Worm (Caenorhabditis elegans) whole organism, mixed stage, embryonic: ENCODE measurements around the gene sri-18.

ENCODE experiments used
- M03D4.4 ChIP-seq: sonication (generic microtip); optimal IDR thresholded peaks from 2 replicates; lab custom pipeline; 2017; ENCODE audit warnings: mild to moderate bottlenecking, missing genetic modification characterization, missing compliant biosample characterization
- bed-3 ChIP-seq: fragments of 200-800 bp; sonication (Bioruptor generic); optimal IDR thresholded peaks from 3 replicates; lab custom pipeline; 2018; ENCODE audit warnings: mild to moderate bottlenecking, missing genetic modification characterization, moderate library complexity, missing compliant biosample characterization
- blmp-1 ChIP-seq: fragments of 150-350 bp; optimal IDR thresholded peaks from 2 replicates; lab custom pipeline; 2014; ENCODE audit warnings: missing biosample characterization, missing genetic modification characterization
- ceh-39 ChIP-seq: fragments of 150-350 bp; optimal IDR thresholded peaks from 2 replicates; lab custom pipeline; 2014; ENCODE audit warnings: missing biosample characterization, missing genetic modification characterization
- ceh-43 ChIP-seq: fragments of 200-800 bp; sonication (Bioruptor generic); optimal IDR thresholded peaks from 2 replicates; lab custom pipeline; 2018; ENCODE audit warnings: mild to moderate bottlenecking, missing genetic modification characterization, moderate library complexity, missing compliant biosample characterization
- ceh-83 ChIP-seq: fragments of 200-800 bp; sonication (Bioruptor generic); optimal IDR thresholded peaks from 2 replicates; lab custom pipeline; 2018; ENCODE audit warnings: mild to moderate bottlenecking, missing genetic modification characterization, missing compliant biosample characterization
- ces-1 ChIP-seq: fragments of 150-350 bp; optimal IDR thresholded peaks from 2 replicates; lab custom pipeline; 2014; ENCODE audit warnings: missing biosample characterization, missing genetic modification reagents, missing genetic modification characterization
- drap-1 ChIP-seq: fragments of 200-800 bp; sonication (Bioruptor generic); optimal IDR thresholded peaks from 3 replicates; lab custom pipeline; 2018; ENCODE audit warnings: mild to moderate bottlenecking, missing genetic modification characterization, missing compliant biosample characterization
- elt-3 ChIP-seq: fragments of 150-350 bp; optimal IDR thresholded peaks from 2 replicates; lab custom pipeline; 2014; ENCODE audit warnings: missing biosample characterization, missing genetic modification characterization
- flh-1 ChIP-seq: fragments of 200-800 bp; sonication (Bioruptor generic); optimal IDR thresholded peaks from 2 replicates; lab custom pipeline; 2018; ENCODE audit warnings: mild to moderate bottlenecking, missing genetic modification characterization, moderate library complexity, missing compliant biosample characterization
- ham-2 ChIP-seq: fragments of 200-800 bp; sonication (Bioruptor generic); optimal IDR thresholded peaks from 2 replicates; lab custom pipeline; 2018; ENCODE audit warnings: mild to moderate bottlenecking, missing genetic modification characterization, missing compliant biosample characterization
- hlh-1 ChIP-seq: fragments of 150-350 bp; optimal IDR thresholded peaks from 2 replicates; lab custom pipeline; 2014; ENCODE audit warnings: missing biosample characterization, missing genetic modification reagents, missing genetic modification characterization
- lin-13 ChIP-seq: fragments of 150-350 bp; optimal IDR thresholded peaks from 2 replicates; lab custom pipeline; 2014; ENCODE audit warnings: missing biosample characterization, missing genetic modification characterization
- lin-32 ChIP-seq: fragments of 200-800 bp; sonication (Bioruptor generic); optimal IDR thresholded peaks from 2 replicates; lab custom pipeline; 2018; ENCODE audit warnings: mild to moderate bottlenecking, missing genetic modification characterization, missing compliant biosample characterization
- lsy-2 ChIP-seq: fragments of 150-350 bp; optimal IDR thresholded peaks from 2 replicates; lab custom pipeline; 2014; ENCODE audit warnings: missing biosample characterization, missing genetic modification characterization
- mab-5 ChIP-seq: fragments of 150-350 bp; optimal IDR thresholded peaks from 2 replicates; lab custom pipeline; 2014; ENCODE audit warnings: missing biosample characterization, missing genetic modification characterization
- mep-1 ChIP-seq: fragments of 150-350 bp; optimal IDR thresholded peaks from 2 replicates; lab custom pipeline; 2017; ENCODE audit warnings: missing biosample characterization, missing genetic modification reagents, missing genetic modification characterization, inconsistent platforms
- mls-2 ChIP-seq: sonication (generic microtip); optimal IDR thresholded peaks from 2 replicates; lab custom pipeline; 2016; ENCODE audit warnings: mild to moderate bottlenecking, missing genetic modification characterization, moderate library complexity, missing compliant biosample characterization
- nhr-12 ChIP-seq: fragments of 150-350 bp; optimal IDR thresholded peaks from 2 replicates; lab custom pipeline; 2014; ENCODE audit warnings: missing biosample characterization, missing genetic modification characterization
- nhr-2 ChIP-seq: fragments of 150-350 bp; optimal IDR thresholded peaks from 2 replicates; lab custom pipeline; 2014; ENCODE audit warnings: missing biosample characterization, missing genetic modification characterization
- nhr-237 ChIP-seq: fragments of 150-350 bp; optimal IDR thresholded peaks from 2 replicates; lab custom pipeline; 2014; ENCODE audit warnings: missing biosample characterization, missing genetic modification characterization
- nhr-28 ChIP-seq: fragments of 150-350 bp; optimal IDR thresholded peaks from 2 replicates; lab custom pipeline; 2014; ENCODE audit warnings: missing biosample characterization, missing genetic modification characterization
- nhr-76 ChIP-seq: sonication (generic microtip); optimal IDR thresholded peaks from 2 replicates; lab custom pipeline; 2017; ENCODE audit warnings: missing biosample characterization, missing genetic modification characterization
- pha-4 ChIP-seq: fragments of 150-350 bp; optimal IDR thresholded peaks from 2 replicates; lab custom pipeline; 2018; ENCODE audit warnings: missing biosample characterization, missing genetic modification reagents, missing genetic modification characterization
- sem-2 ChIP-seq: fragments of 200-800 bp; sonication (Bioruptor generic); optimal IDR thresholded peaks from 2 replicates; lab custom pipeline; 2018; ENCODE audit warnings: mild to moderate bottlenecking, missing genetic modification characterization, missing compliant biosample characterization
- snpc-4 ChIP-seq: fragments of 150-350 bp; optimal IDR thresholded peaks from 2 replicates; lab custom pipeline; 2014; ENCODE audit warnings: missing biosample characterization, missing genetic modification characterization
- sptf-1 ChIP-seq: sonication (generic microtip); optimal IDR thresholded peaks from 2 replicates; lab custom pipeline; 2017; ENCODE audit warnings: mild to moderate bottlenecking, missing genetic modification characterization, moderate library complexity, missing compliant biosample characterization
- unc-39 ChIP-seq: fragments of 150-350 bp; optimal IDR thresholded peaks from 2 replicates; lab custom pipeline; 2014; ENCODE audit warnings: missing biosample characterization, missing genetic modification characterization
- unc-62 ChIP-seq: fragments of 150-350 bp; optimal IDR thresholded peaks from 2 replicates; lab custom pipeline; 2014; ENCODE audit warnings: missing biosample characterization, missing genetic modification reagents, missing genetic modification characterization
- zip-8 ChIP-seq: fragments of 150-350 bp; optimal IDR thresholded peaks from 2 replicates; lab custom pipeline; 2014; ENCODE audit warnings: missing biosample characterization, missing genetic modification characterization
- ztf-11 ChIP-seq: fragments of 150-350 bp; optimal IDR thresholded peaks from 2 replicates; lab custom pipeline; 2014; ENCODE audit warnings: missing biosample characterization, missing genetic modification characterization

The sri-18 gene

DNA sequence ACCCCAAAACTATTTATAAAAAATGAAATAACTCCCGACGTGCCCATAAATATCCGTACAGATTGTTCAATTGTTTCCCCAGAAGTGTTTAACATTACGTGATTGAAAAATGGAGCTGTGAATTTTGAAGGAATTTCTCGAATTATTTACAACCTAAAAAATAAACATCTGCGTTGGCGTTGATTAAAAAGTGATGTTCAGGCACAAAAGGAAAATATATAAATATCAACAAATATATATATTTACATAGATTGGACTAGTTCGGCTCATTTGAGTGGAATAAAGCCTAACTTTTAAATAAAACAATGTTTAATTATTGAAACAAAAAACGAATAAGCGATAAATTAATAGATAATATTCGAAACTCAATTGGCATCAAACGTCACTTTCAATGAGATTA, at the start of gene sri-18:
sri-18 (minus strand) TSS at position 101 of the 400 bp plus-strand sequence.
- TF ChIP-seq ceh-43, result no peak
- TF ChIP-seq unc-62 (GFP tag; lab: Kevin White, UChicago), result no peak
- TF ChIP-seq lin-13 (tag; lab: Kevin White, UChicago), result no peak
- no peak for TF ChIP-seq ceh-39 (tag; lab: Kevin White, UChicago)
- TF ChIP-seq drap-1, result no peak
- no peak for TF ChIP-seq pha-4
- TF ChIP-seq lin-32 (GFP tag; lab: Kevin White, UChicago), result no peak
- no peak for TF ChIP-seq lsy-2 (tag; lab: Kevin White, UChicago)
- no peak for TF ChIP-seq hlh-1
- TF ChIP-seq nhr-237 (tag; lab: Kevin White, UChicago), result no peak
- TF ChIP-seq mab-5 (tag; lab: Kevin White, UChicago), result no peak
- TF ChIP-seq sem-2 (GFP tag; lab: Kevin White, UChicago), result no peak
- TF ChIP-seq ces-1 (GFP tag; lab: Kevin White, UChicago), result no peak
- TF ChIP-seq blmp-1, result no peak
- TF ChIP-seq elt-3 (tag; lab: Kevin White, UChicago), result no peak
- no peak for TF ChIP-seq M03D4.4 (tag; lab: Kevin White, UChicago)
- no peak for TF ChIP-seq unc-39 (tag; lab: Kevin White, UChicago)

DNA sequence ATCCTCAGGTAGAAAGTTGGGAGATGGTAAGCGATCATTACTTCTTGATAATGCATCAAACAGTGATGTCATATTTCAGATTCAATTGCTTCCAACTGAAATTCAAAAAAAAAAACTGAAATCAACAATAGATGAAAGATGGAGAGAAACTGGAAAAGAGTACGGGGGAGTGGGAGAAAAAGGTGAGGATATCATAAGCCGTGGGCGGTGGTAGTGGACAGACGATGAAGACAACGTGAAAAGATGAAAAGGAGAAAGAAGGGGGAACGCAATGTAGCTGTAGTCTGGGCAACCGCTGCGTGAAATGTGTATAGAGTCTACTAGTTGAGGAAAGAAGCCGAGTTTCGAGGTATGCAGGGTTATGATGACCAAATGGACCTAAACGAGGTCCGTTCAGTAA, 46.9 kb upstream of the sri-18 start, which contains the start of gene che-12:
che-12 (minus strand) TSS at position 101 of the 400 bp plus-strand sequence.
- TF ChIP-seq nhr-28, result no peak
- no peak for TF ChIP-seq unc-62 (GFP tag; lab: Kevin White, UChicago)
- no peak for TF ChIP-seq sptf-1 (tag; lab: Kevin White, UChicago)
- no peak for TF ChIP-seq ham-2 (GFP tag; lab: Kevin White, UChicago)
- no peak for TF ChIP-seq bed-3 (GFP tag; lab: Kevin White, UChicago)
- no peak for TF ChIP-seq nhr-76 (tag; lab: Kevin White, UChicago)
- TF ChIP-seq pha-4, result no peak
- TF ChIP-seq ceh-39 (tag; lab: Kevin White, UChicago), result no peak
- no peak for TF ChIP-seq nhr-237 (tag; lab: Kevin White, UChicago)
- TF ChIP-seq lin-32 (GFP tag; lab: Kevin White, UChicago), result no peak
- no peak for TF ChIP-seq unc-39 (tag; lab: Kevin White, UChicago)
- no peak for TF ChIP-seq mep-1 (tag; lab: Kevin White, UChicago)

DNA sequence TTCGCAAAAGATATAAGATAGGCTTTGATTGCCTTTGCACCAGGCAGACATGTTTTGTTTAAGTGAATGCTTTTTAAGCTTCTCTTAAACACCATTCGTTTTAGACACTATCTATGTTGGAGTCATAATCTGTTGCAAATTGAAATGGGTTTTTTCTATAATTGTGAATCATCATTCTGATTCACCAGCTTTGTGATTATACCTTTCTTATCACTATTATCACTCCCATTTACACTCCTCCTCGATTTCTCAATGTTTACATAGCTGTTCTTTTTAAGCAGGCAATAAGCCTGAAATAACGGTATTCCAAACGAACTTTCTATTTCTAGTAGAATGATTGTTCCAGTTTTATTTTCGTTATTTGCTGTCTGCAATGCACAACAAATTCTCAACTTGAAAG, 36.7 kb upstream of the sri-18 start, which contains the start of gene B0024.4:
B0024.4 (plus strand) TSS at position 301 of the 400 bp plus-strand sequence.
- TF ChIP-seq unc-39 (tag; lab: Kevin White, UChicago), result no peak
- TF ChIP-seq lin-13 (tag; lab: Kevin White, UChicago), result no peak
- TF ChIP-seq blmp-1, result no peak
- no peak for TF ChIP-seq sptf-1 (tag; lab: Kevin White, UChicago)
- no peak for TF ChIP-seq lin-32 (GFP tag; lab: Kevin White, UChicago)
- no peak for TF ChIP-seq nhr-12 (tag; lab: Kevin White, UChicago)
- TF ChIP-seq snpc-4 (tag; lab: Kevin White, UChicago), result no peak
- no peak for TF ChIP-seq ceh-83
- TF ChIP-seq mab-5 (tag; lab: Kevin White, UChicago), result no peak
- TF ChIP-seq M03D4.4 (tag; lab: Kevin White, UChicago), result no peak
- TF ChIP-seq sem-2 (GFP tag; lab: Kevin White, UChicago), result no peak
- TF ChIP-seq ztf-11 (tag; lab: Kevin White, UChicago), result no peak
- TF ChIP-seq zip-8 (tag; lab: Kevin White, UChicago), result no peak
- no peak for TF ChIP-seq mls-2 (tag; lab: Kevin White, UChicago)

DNA sequence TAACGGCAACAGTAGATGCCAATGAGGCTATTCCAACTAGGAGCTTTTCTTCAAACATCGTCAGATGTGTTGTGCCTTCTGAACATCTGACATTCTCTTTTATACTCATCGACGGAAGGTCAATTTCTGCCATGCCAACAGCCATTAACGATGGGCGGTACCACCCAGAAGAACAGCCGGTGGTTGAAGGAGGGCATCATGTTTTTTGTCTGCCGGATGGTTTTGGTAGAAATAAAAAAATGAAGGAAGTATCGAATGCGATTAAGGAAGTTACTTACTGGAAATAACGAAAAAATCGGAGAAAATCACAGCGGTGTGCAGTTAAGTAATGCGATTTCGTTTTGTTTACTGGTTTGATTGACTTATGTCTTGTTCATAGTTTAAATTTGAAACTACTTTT, 34.2 kb upstream of the sri-18 start, which contains the start of gene col-150:
col-150 (minus strand) TSS at position 101 of the 400 bp plus-strand sequence.
- no peak for TF ChIP-seq mep-1 (tag; lab: Kevin White, UChicago)
- TF ChIP-seq lin-32 (GFP tag; lab: Kevin White, UChicago), result no peak
- no peak for TF ChIP-seq snpc-4 (tag; lab: Kevin White, UChicago)
- TF ChIP-seq sptf-1 (tag; lab: Kevin White, UChicago), result no peak
- TF ChIP-seq nhr-2, result no peak
- no peak for TF ChIP-seq lsy-2 (tag; lab: Kevin White, UChicago)
- TF ChIP-seq pha-4, result no peak
- TF ChIP-seq zip-8 (tag; lab: Kevin White, UChicago), result no peak
- TF ChIP-seq lin-13 (tag; lab: Kevin White, UChicago), result no peak
- TF ChIP-seq ztf-11 (tag; lab: Kevin White, UChicago), result no peak
- TF ChIP-seq mab-5 (tag; lab: Kevin White, UChicago), result no peak
- no peak for TF ChIP-seq unc-62 (GFP tag; lab: Kevin White, UChicago)
- TF ChIP-seq nhr-76 (tag; lab: Kevin White, UChicago), result no peak

DNA sequence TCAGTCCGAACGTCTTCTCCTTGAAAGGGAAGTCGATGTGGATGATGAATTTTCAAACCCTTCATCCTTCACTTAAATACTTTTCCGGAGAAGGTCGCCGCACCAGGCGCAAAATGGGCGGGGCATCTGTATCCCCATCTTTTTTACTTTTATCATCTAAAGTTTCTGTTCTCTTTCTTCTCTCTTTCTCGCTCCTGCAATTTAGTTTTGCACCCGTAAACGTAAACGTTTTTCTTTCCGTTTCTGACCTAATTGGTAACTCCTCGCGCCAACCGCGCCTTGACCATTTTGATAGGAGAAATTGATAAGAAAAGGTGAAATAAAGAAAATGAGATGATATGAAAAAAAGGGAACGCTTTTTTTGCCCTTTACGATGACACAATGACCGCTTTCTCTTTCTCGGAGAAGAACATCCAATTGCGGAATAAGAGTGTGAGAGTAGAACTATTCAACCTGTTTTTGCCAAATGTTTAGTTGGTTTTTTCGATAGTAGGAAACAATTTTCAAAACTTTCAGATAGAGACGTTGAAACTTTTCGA, 32.5 kb upstream of the sri-18 start, which contains the start of gene col-149:
col-149 (minus strand) TSS at position 51 of the 539 bp plus-strand sequence.
- TF ChIP-seq ceh-39 (tag; lab: Kevin White, UChicago), result no peak
- TF ChIP-seq mep-1 (tag; lab: Kevin White, UChicago), result no peak
- no peak for TF ChIP-seq flh-1 (GFP tag; lab: Kevin White, UChicago)
